Fruit fly (Drosophila melanogaster): ENCODE results near the gene CG3345.

The CG3345 gene

dm6 chr2L:220509-220908 lies 48.4 kb upstream of the CG3345 start (continued):
- no peak for TF ChIP-seq CG12236 (GFP tag; optimal IDR thresholded peaks at IDR 0.05)
- no peak for TF ChIP-seq cato (GFP tag; optimal IDR thresholded peaks at IDR 0.05; ENCODE audit: borderline replicate concordance)
- peak; percentile 34 for TF ChIP-seq mirr (GFP tag; optimal IDR thresholded peaks at IDR 0.05)
- no peak for TF ChIP-seq CG15269 (tag; optimal IDR thresholded peaks at IDR 0.05)
- no peak for TF ChIP-seq phol (tag; optimal IDR thresholded peaks at IDR 0.05)
- TF ChIP-seq CG15601 (tag; optimal IDR thresholded peaks at IDR 0.05): peak; percentile 55
- no peak for TF ChIP-seq dm (GFP tag; optimal IDR thresholded peaks at IDR 0.05)
- no peak for TF ChIP-seq tgo (GFP tag; IDR thresholded peaks at IDR 0.05)
- TF ChIP-seq lov (optimal IDR thresholded peaks at IDR 0.05): no peak
- 0 out of 3 replicates have a peak, but pooled peaks have one; percentile 4 for TF ChIP-seq lov (GFP tag; IDR thresholded peaks at IDR 0.05)
- no peak for TF ChIP-seq Antp (GFP tag; optimal IDR thresholded peaks at IDR 0.05)
- TF ChIP-seq jigr1 (GFP tag; IDR thresholded peaks at IDR 0.05): no peak
- no peak for TF ChIP-seq bigmax (GFP tag; optimal IDR thresholded peaks at IDR 0.05)
- no peak for TF ChIP-seq lola (GFP tag; optimal IDR thresholded peaks at IDR 0.05)
- no peak; the same call in 2 of the 3 replicates for TF ChIP-seq zen2 (GFP tag; IDR thresholded peaks at IDR 0.05; ENCODE audit: partially characterized antibody)
- TF ChIP-seq Dref (GFP tag; IDR thresholded peaks at IDR 0.05): no peak
- peak; percentile 16 for TF ChIP-seq CG2120 (GFP tag; optimal IDR thresholded peaks at IDR 0.05)
- no peak for TF ChIP-seq Hr78 (GFP tag; optimal IDR thresholded peaks at IDR 0.05)
- peak; percentile 4 for TF ChIP-seq caup (GFP tag; optimal IDR thresholded peaks at IDR 0.05; ENCODE audit: severe bottlenecking)
- peak; percentile 50 for TF ChIP-seq ash1 (GFP tag; optimal IDR thresholded peaks at IDR 0.05)
- TF ChIP-seq corto (GFP tag; optimal IDR thresholded peaks at IDR 0.05): no peak
- TF ChIP-seq hth (optimal IDR thresholded peaks at IDR 0.05): no peak
- TF ChIP-seq CG43689 (GFP tag; IDR thresholded peaks at IDR 0.05): no peak
- peak; percentile 16 for TF ChIP-seq CG12744 (GFP tag; optimal IDR thresholded peaks at IDR 0.05)
- TF ChIP-seq Rx (GFP tag; IDR thresholded peaks at IDR 0.05): no peak
- no peak for TF ChIP-seq CG11247 (GFP tag; IDR thresholded peaks at IDR 0.05)
- TF ChIP-seq Ada2b (GFP tag; IDR thresholded peaks at IDR 0.05): no peak
- TF ChIP-seq rib (GFP tag; IDR thresholded peaks at IDR 0.05): peak; percentile 53; the same call in 1 of the 2 replicates
- peak; percentile 5 for TF ChIP-seq ewg (GFP tag; optimal IDR thresholded peaks at IDR 0.05)
- TF ChIP-seq CG31441 (GFP tag; IDR thresholded peaks at IDR 0.05): no peak
- no peak for TF ChIP-seq Hand (GFP tag; optimal IDR thresholded peaks at IDR 0.05)
- peak in 1 of 2 experiments; percentile 10 for TF ChIP-seq chif (GFP tag; optimal IDR thresholded peaks at IDR 0.05)
- TF ChIP-seq HmgD (GFP tag; optimal IDR thresholded peaks at IDR 0.05): peak; percentile 59
- TF ChIP-seq Ssrp (tag; optimal IDR thresholded peaks at IDR 0.05): no peak
- no peak for TF ChIP-seq CG12155 (GFP tag; optimal IDR thresholded peaks at IDR 0.05)
- TF ChIP-seq abd-A (tag; optimal IDR thresholded peaks at IDR 0.05): no peak
- no peak for TF ChIP-seq CG10979 (tag; optimal IDR thresholded peaks at IDR 0.05)
- TF ChIP-seq CG10147 (GFP tag; optimal IDR thresholded peaks at IDR 0.05): no peak
- TF ChIP-seq CG9727 (GFP tag; optimal IDR thresholded peaks at IDR 0.05): peak; percentile 49
- TF ChIP-seq CG13424 (tag; optimal IDR thresholded peaks at IDR 0.05): peak; percentile 8
- no peak for TF ChIP-seq otp (GFP tag; IDR thresholded peaks at IDR 0.05)
- no peak for TF ChIP-seq Oli (tag; optimal IDR thresholded peaks at IDR 0.05)
- 0 out of 3 replicates have a peak, but pooled peaks have one; percentile 48 for TF ChIP-seq so (GFP tag; IDR thresholded peaks at IDR 0.05)
- no peak for TF ChIP-seq Nf-YA (GFP tag; IDR thresholded peaks at IDR 0.05)
- TF ChIP-seq CG32767 (GFP tag; IDR thresholded peaks at IDR 0.05): no peak
- TF ChIP-seq dysf (GFP tag; IDR thresholded peaks at IDR 0.05): 0 out of 3 replicates have a peak, but pooled peaks have one; percentile 4
- TF ChIP-seq chinmo (GFP tag; IDR thresholded peaks at IDR 0.05; ENCODE audit: partially characterized antibody): peak; percentile 74; the same call in 1 of the 4 replicates
- TF ChIP-seq pum (GFP tag; optimal IDR thresholded peaks at IDR 0.05): no peak
- TF ChIP-seq H2.0 (GFP tag; IDR thresholded peaks at IDR 0.05): no peak
- TF ChIP-seq CG1233 (GFP tag; optimal IDR thresholded peaks at IDR 0.05): peak; percentile 41
- TF ChIP-seq CG12942 (GFP tag; optimal IDR thresholded peaks at IDR 0.05): no peak
